Fruit fly (Drosophila melanogaster) whole organism, adult: Measurements from ENCODE around the gene CG13014.

ENCODE experiments used
- CG11617 ChIP-seq: fragments of 200-800 bp; sonication (Bioruptor generic); optimal IDR thresholded peaks from 2 replicates; lab custom pipeline; 2017; ENCODE audit warnings: mild to moderate bottlenecking, missing biosample characterization, missing genetic modification reagents, missing genetic modification characterization
- CG12768 ChIP-seq: fragments of 200-800 bp; sonication (Bioruptor generic); optimal IDR thresholded peaks from 2 replicates; lab custom pipeline; 2017; ENCODE audit warnings: missing biosample characterization, missing genetic modification characterization, mild to moderate bottlenecking, moderate library complexity, missing genetic modification reagents
- CG14711 ChIP-seq: fragments of 200-800 bp; sonication (Bioruptor generic); optimal IDR thresholded peaks from 2 replicates; lab custom pipeline; 2018; ENCODE audit warnings: missing biosample characterization, mild to moderate bottlenecking, missing genetic modification characterization, moderate library complexity
- CG1620 ChIP-seq: fragments of 200-800 bp; sonication (Bioruptor generic); optimal IDR thresholded peaks from 2 replicates; lab custom pipeline; 2016; ENCODE audit warnings: missing biosample characterization, missing genetic modification characterization
- CG33017 ChIP-seq: fragments of 200-800 bp; sonication (Bioruptor generic); optimal IDR thresholded peaks from 2 replicates; lab custom pipeline; 2018; ENCODE audit warnings: missing biosample characterization, mild to moderate bottlenecking, missing genetic modification characterization, moderate library complexity
- CG5204 ChIP-seq: fragments of 200-800 bp; sonication (Bioruptor generic); optimal IDR thresholded peaks from 2 replicates; lab custom pipeline; 2016; ENCODE audit warnings: missing biosample characterization, missing genetic modification characterization
- CG7045 ChIP-seq: fragments of 200-800 bp; sonication (Bioruptor generic); optimal IDR thresholded peaks from 2 replicates; lab custom pipeline; 2017; ENCODE audit warnings: missing biosample characterization, mild to moderate bottlenecking, missing genetic modification characterization
- CG7101 ChIP-seq: fragments of 200-800 bp; sonication (Bioruptor generic); optimal IDR thresholded peaks from 2 replicates; lab custom pipeline; 2018; ENCODE audit warnings: missing biosample characterization, mild to moderate bottlenecking, missing genetic modification characterization, moderate library complexity
- Clk ChIP-seq: fragments of 200-800 bp; sonication (Bioruptor generic); optimal IDR thresholded peaks from 2 replicates; lab custom pipeline; 2017; ENCODE audit warnings: missing biosample characterization, missing genetic modification characterization
- Crg-1 ChIP-seq: fragments of 200-800 bp; sonication (Bioruptor generic); optimal IDR thresholded peaks from 2 replicates; lab custom pipeline; 2016; ENCODE audit warnings: missing biosample characterization, missing genetic modification characterization
- Hr96 ChIP-seq: fragments of 200-800 bp; sonication (Bioruptor generic); optimal IDR thresholded peaks from 2 replicates; lab custom pipeline; 2016; ENCODE audit warnings: missing biosample characterization, missing genetic modification characterization
- Mnt ChIP-seq: fragments of 200-800 bp; sonication (Bioruptor generic); optimal IDR thresholded peaks from 2 replicates; lab custom pipeline; 2016; ENCODE audit warnings: missing biosample characterization, mild to moderate bottlenecking, missing genetic modification characterization
- bab1 ChIP-seq: fragments of 200-800 bp; sonication (Bioruptor generic); optimal IDR thresholded peaks from 3 replicates; lab custom pipeline; 2019; ENCODE audit warnings: missing biosample characterization, mild to moderate bottlenecking, missing genetic modification characterization, moderate library complexity
- cic ChIP-seq: fragments of 200-800 bp; sonication (Bioruptor generic); optimal IDR thresholded peaks from 2 replicates; lab custom pipeline; 2017; ENCODE audit warnings: missing biosample characterization, mild to moderate bottlenecking, missing genetic modification characterization, moderate library complexity
- cnc ChIP-seq, 2 experiments: fragments of >200 bp; optimal IDR thresholded peaks; 2 replicates each; lab custom pipeline; 2017
- kay ChIP-seq: fragments of 200-800 bp; sonication (Bioruptor generic); peaks from one replicate; lab custom pipeline; 2016; ENCODE audit warnings: missing biosample characterization, missing genetic modification characterization, borderline replicate concordance
- ovo ChIP-seq: fragments of 200-800 bp; sonication (Bioruptor generic); optimal IDR thresholded peaks from 2 replicates; lab custom pipeline; 2016; ENCODE audit warnings: missing biosample characterization, missing genetic modification characterization
- pad ChIP-seq: fragments of 200-800 bp; sonication (Bioruptor generic); optimal IDR thresholded peaks from 3 replicates; lab custom pipeline; 2017; ENCODE audit warnings: missing biosample characterization, missing genetic modification characterization, mild to moderate bottlenecking, moderate library complexity, missing genetic modification reagents
- tj ChIP-seq: fragments of 200-800 bp; sonication (Bioruptor generic); optimal IDR thresholded peaks from 3 replicates; lab custom pipeline; 2017; ENCODE audit warnings: missing biosample characterization, mild to moderate bottlenecking, missing genetic modification characterization, moderate library complexity
- toe ChIP-seq: fragments of 200-800 bp; sonication (Bioruptor generic); optimal IDR thresholded peaks from 2 replicates; lab custom pipeline; 2016; ENCODE audit warnings: missing biosample characterization, missing genetic modification characterization

The CG13014 gene

dm6 chrX:16637106-16637590 lies 49.5 kb downstream of the CG13014 start, which contains the start of gene Rok:
Rok (minus strand) TSS chrX:16637414.
- TF ChIP-seq Mnt (GFP tag; lab: Kevin White, UChicago) (no peak), CG5204 (GFP tag; lab: Kevin White, UChicago) (no peak), kay (GFP tag; lab: Kevin White, UChicago) (no peak), cic (peak; percentile 30), tj (GFP tag; lab: Kevin White, UChicago) (peak; percentile 41), CG7101 (tag; lab: Kevin White, UChicago) (no peak), CG33017 (tag; lab: Kevin White, UChicago) (no peak)

dm6 chrX:16637594-16638485 lies 50.2 kb downstream of the CG13014 start, which contains the start of gene RpS19a:
RpS19a (plus strand) TSS chrX:16637894.
- TF ChIP-seq Mnt (GFP tag; lab: Kevin White, UChicago): peak; percentile 93
- peak; percentile 54 for TF ChIP-seq toe (GFP tag; lab: Kevin White, UChicago)
- peak; percentile 59 for TF ChIP-seq CG33017 (tag; lab: Kevin White, UChicago)
- no peak for TF ChIP-seq cic
- peak; percentile 65 for TF ChIP-seq CG5204 (GFP tag; lab: Kevin White, UChicago)
- peak; percentile 70 for TF ChIP-seq CG14711
- peak; percentile 58 for TF ChIP-seq CG7045 (GFP tag; lab: Kevin White, UChicago)
- peak; percentile 77 for TF ChIP-seq CG12768 (GFP tag; lab: Kevin White, UChicago)
- TF ChIP-seq cnc (optimal IDR thresholded peaks at IDR 0.05; lab: Kevin White, UChicago): no peak
- peak; percentile 88 for TF ChIP-seq Crg-1 (GFP tag; lab: Kevin White, UChicago)
- peak; percentile 82 for TF ChIP-seq pad (GFP tag; lab: Kevin White, UChicago)
- TF ChIP-seq Hr96 (GFP tag; lab: Kevin White, UChicago): peak; percentile 89
- TF ChIP-seq CG7101 (tag; lab: Kevin White, UChicago): peak; percentile 94
- peak; percentile 94 for TF ChIP-seq CG11617 (GFP tag; lab: Kevin White, UChicago)
- peak; percentile 67 for TF ChIP-seq tj (GFP tag; lab: Kevin White, UChicago)
- TF ChIP-seq bab1: peak; percentile 92
- TF ChIP-seq CG1620: peak; percentile 90
- peak; percentile 88 for TF ChIP-seq ovo (GFP tag; lab: Kevin White, UChicago)
- peak; percentile 9 for TF ChIP-seq Clk (GFP tag; lab: Kevin White, UChicago)
- TF ChIP-seq kay (GFP tag; lab: Kevin White, UChicago): no peak
